Fruit fly (Drosophila melanogaster): Measurements from ENCODE around the gene CG9636.

Gene CG9636

dm6 chr3R:8197137-8197536, 46.5 kb downstream of the CG9636 start (continued):
- TF ChIP-seq hth (optimal IDR thresholded peaks at IDR 0.05): no peak
- no peak for TF ChIP-seq cad (GFP tag; optimal IDR thresholded peaks at IDR 0.05)
- TF ChIP-seq CG31388 (GFP tag; optimal IDR thresholded peaks at IDR 0.05): no peak
- no peak for TF ChIP-seq usp (GFP tag; optimal IDR thresholded peaks at IDR 0.05)
- no peak for TF ChIP-seq da (GFP tag; optimal IDR thresholded peaks at IDR 0.05)
- peak; percentile 67; the same call in 1 of the 3 replicates for TF ChIP-seq ci (GFP tag; IDR thresholded peaks at IDR 0.05)
- no peak for TF ChIP-seq peb (GFP tag; IDR thresholded peaks at IDR 0.05)
- no peak for TF ChIP-seq luna (GFP tag; optimal IDR thresholded peaks at IDR 0.05)
- TF ChIP-seq zf30C (GFP tag; optimal IDR thresholded peaks at IDR 0.05): peak; percentile 54
- no peak for TF ChIP-seq kay (GFP tag; optimal IDR thresholded peaks at IDR 0.05)
- TF ChIP-seq CG8388 (GFP tag; optimal IDR thresholded peaks at IDR 0.05): no peak
- no peak for TF ChIP-seq Dfd (GFP tag; optimal IDR thresholded peaks at IDR 0.05)
- TF ChIP-seq CG10274 (GFP tag; optimal IDR thresholded peaks at IDR 0.05): no peak
- no peak for TF ChIP-seq yki (optimal IDR thresholded peaks at IDR 0.05)
- TF ChIP-seq HmgD (GFP tag; optimal IDR thresholded peaks at IDR 0.05): no peak
- no peak for TF ChIP-seq CG6765 (GFP tag; optimal IDR thresholded peaks at IDR 0.05)
- TF ChIP-seq ap (GFP tag; IDR thresholded peaks at IDR 0.05): no peak
- TF ChIP-seq Gug (GFP tag; IDR thresholded peaks at IDR 0.05): no peak
- no peak for TF ChIP-seq croc (GFP tag; conservative IDR thresholded peaks at IDR 0.05)
- peak; percentile 73 for TF ChIP-seq CG15696 (tag; optimal IDR thresholded peaks at IDR 0.05)
- no peak for TF ChIP-seq Max (GFP tag; optimal IDR thresholded peaks at IDR 0.05)
- TF ChIP-seq Elba2 (GFP tag; optimal IDR thresholded peaks at IDR 0.05): peak; percentile 74
- TF ChIP-seq Rfx (GFP tag; IDR thresholded peaks at IDR 0.05): no peak
- TF ChIP-seq pnt (GFP tag; optimal IDR thresholded peaks at IDR 0.05): no peak
- no peak for TF ChIP-seq Spps (tag; optimal IDR thresholded peaks at IDR 0.05)
- TF ChIP-seq tup (GFP tag; optimal IDR thresholded peaks at IDR 0.05): no peak
- no peak for TF ChIP-seq bigmax (GFP tag; optimal IDR thresholded peaks at IDR 0.05)
- TF ChIP-seq Xrp1 (GFP tag; IDR thresholded peaks at IDR 0.05): 0 out of 2 replicates have a peak, but pooled peaks have one; percentile 12
- no peak for TF ChIP-seq CG42726 (GFP tag; IDR thresholded peaks at IDR 0.05; ENCODE audit: partially characterized antibody)
- no peak for TF ChIP-seq dysf (GFP tag; IDR thresholded peaks at IDR 0.05)
- TF ChIP-seq disco-r (GFP tag; optimal IDR thresholded peaks at IDR 0.05): no peak
- TF ChIP-seq Stat92E (GFP tag; optimal IDR thresholded peaks at IDR 0.05): no peak
- TF ChIP-seq en (GFP tag; optimal IDR thresholded peaks at IDR 0.05): no peak
- TF ChIP-seq chif (GFP tag; optimal IDR thresholded peaks at IDR 0.05): peak; percentile 16 to 51
- TF ChIP-seq Jarid2 (GFP tag; optimal IDR thresholded peaks at IDR 0.05): no peak
- no peak for TF ChIP-seq Atf6 (GFP tag; IDR thresholded peaks at IDR 0.05)
- TF ChIP-seq zen (tag; optimal IDR thresholded peaks at IDR 0.05): peak; percentile 64
- no peak for TF ChIP-seq prd (optimal IDR thresholded peaks at IDR 0.05)
- peak; percentile 68 for TF ChIP-seq prd (GFP tag; IDR thresholded peaks at IDR 0.05)
- TF ChIP-seq Neu2 (GFP tag; optimal IDR thresholded peaks at IDR 0.05; ENCODE audit: borderline replicate concordance): no peak
- TF ChIP-seq CG3726 (GFP tag; IDR thresholded peaks at IDR 0.05): no peak
- no peak for TF ChIP-seq bbx (GFP tag; IDR thresholded peaks at IDR 0.05; ENCODE audit: partially characterized antibody)
- no peak for TF ChIP-seq E2f2 (GFP tag; IDR thresholded peaks at IDR 0.05)
- no peak for TF ChIP-seq bowl (GFP tag; IDR thresholded peaks at IDR 0.05)
- no peak for TF ChIP-seq Trl (optimal IDR thresholded peaks at IDR 0.05)
- TF ChIP-seq Trl (GFP tag; optimal IDR thresholded peaks at IDR 0.05): peak; percentile 13
- no peak for TF ChIP-seq unc-4 (GFP tag; IDR thresholded peaks at IDR 0.05; ENCODE audit: partially characterized antibody)
- peak; percentile 71 for TF ChIP-seq CG10959 (GFP tag; IDR thresholded peaks at IDR 0.05)
- no peak for TF ChIP-seq HLH3B (GFP tag; IDR thresholded peaks at IDR 0.05)
- TF ChIP-seq CG8478 (optimal IDR thresholded peaks at IDR 0.05): no peak
- no peak for TF ChIP-seq so (GFP tag; IDR thresholded peaks at IDR 0.05)
- TF ChIP-seq chinmo (GFP tag; IDR thresholded peaks at IDR 0.05; ENCODE audit: partially characterized antibody): no peak
- TF ChIP-seq rib (GFP tag; IDR thresholded peaks at IDR 0.05): no peak
- TF ChIP-seq CG10267 (tag; optimal IDR thresholded peaks at IDR 0.05): peak; percentile 19

Measured in whole organism, embryonic.